Worm (Caenorhabditis elegans): ENCODE data around the gene fbxc-20.

Gene fbxc-20

DNA sequence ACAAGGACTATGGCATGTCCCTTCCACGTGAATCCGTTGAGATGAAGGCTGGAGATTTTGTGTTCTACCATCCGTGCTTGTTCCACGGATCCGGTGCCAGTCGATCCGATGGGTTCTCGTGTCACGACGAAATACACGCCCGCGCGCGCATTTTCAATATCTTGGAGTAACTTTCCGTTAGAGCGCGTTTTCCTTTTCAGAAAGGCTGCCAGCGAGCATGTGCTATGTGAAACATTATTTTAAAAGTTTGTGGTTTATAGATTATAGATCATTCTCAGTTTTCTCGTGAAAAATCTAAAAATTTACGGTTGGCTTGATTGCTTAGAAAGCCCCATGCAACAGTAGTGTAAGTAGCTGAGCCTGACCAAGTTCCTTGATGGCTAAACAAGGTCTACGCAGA lies at the start of gene fbxc-20:
Gene fbxc-20, plus strand, starts transcription at position 301 of the 400 bp plus-strand sequence.
- TF ChIP-seq nhr-20 (tag; optimal IDR thresholded peaks at IDR 0.05): no peak
- no peak for TF ChIP-seq pax-3 (tag; optimal IDR thresholded peaks at IDR 0.05)
- no peak for TF ChIP-seq ceh-8 (GFP tag; optimal IDR thresholded peaks at IDR 0.05)
- TF ChIP-seq F16B12.6 (tag; optimal IDR thresholded peaks at IDR 0.05): no peak
- TF ChIP-seq efl-3 (GFP tag; optimal IDR thresholded peaks at IDR 0.05): no peak
- no peak for TF ChIP-seq nhr-90 (tag; optimal IDR thresholded peaks at IDR 0.05; ENCODE audit: poor library complexity)
- no peak for TF ChIP-seq hlh-17 (GFP tag; optimal IDR thresholded peaks at IDR 0.05; ENCODE audit: borderline replicate concordance)
- no peak for TF ChIP-seq fkh-10 (GFP tag; optimal IDR thresholded peaks at IDR 0.05)
- no peak for TF ChIP-seq ceh-90 (tag; optimal IDR thresholded peaks at IDR 0.05)
- no peak for TF ChIP-seq dsc-1 (tag; optimal IDR thresholded peaks at IDR 0.05)
- no peak for TF ChIP-seq mdl-1 (tag; optimal IDR thresholded peaks at IDR 0.05)
- TF ChIP-seq sptf-1 (tag; optimal IDR thresholded peaks at IDR 0.05): no peak
- TF ChIP-seq snpc-4 (tag; optimal IDR thresholded peaks at IDR 0.05): no peak
- TF ChIP-seq rnt-1 (tag; optimal IDR thresholded peaks at IDR 0.05): no peak
- no peak for TF ChIP-seq zag-1 (tag; optimal IDR thresholded peaks at IDR 0.05)
- no peak for TF ChIP-seq C16A3.4 (tag; optimal IDR thresholded peaks at IDR 0.05)
- TF ChIP-seq lin-35 (GFP tag; optimal IDR thresholded peaks at IDR 0.05): no peak
- TF ChIP-seq fkh-4 (tag; optimal IDR thresholded peaks at IDR 0.05; ENCODE audit: borderline replicate concordance): no peak

DNA sequence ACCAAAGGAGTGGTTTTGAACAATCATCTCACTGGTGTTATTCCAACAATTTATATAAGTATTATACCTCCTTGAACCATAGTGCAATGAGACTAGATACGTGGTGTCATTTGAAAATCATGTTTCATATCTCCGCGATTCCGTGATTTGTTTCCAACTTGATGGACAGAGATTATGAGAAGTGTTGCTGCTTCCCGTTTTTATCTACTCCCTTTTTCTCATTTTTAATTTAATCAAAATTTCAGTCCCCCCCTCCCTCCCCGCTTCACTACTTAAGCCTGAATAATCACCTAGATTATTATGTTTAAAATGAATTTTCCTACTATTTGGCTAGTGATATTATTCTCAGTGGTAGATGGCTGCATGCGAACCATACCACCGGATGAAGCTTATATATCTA lies 46.8 kb upstream of the fbxc-20 start, which contains the start of gene F16G10.3:
Gene F16G10.3, plus strand, starts transcription at position 301 of the 400 bp plus-strand sequence.
- TF ChIP-seq efl-1 (optimal IDR thresholded peaks at IDR 0.05): no peak
- peak in 1 of 2 experiments; percentile 27 for TF ChIP-seq efl-1 (GFP tag; optimal IDR thresholded peaks at IDR 0.05 in 1 of 2)
- TF ChIP-seq xbp-1 (tag; optimal IDR thresholded peaks at IDR 0.05): no peak

DNA sequence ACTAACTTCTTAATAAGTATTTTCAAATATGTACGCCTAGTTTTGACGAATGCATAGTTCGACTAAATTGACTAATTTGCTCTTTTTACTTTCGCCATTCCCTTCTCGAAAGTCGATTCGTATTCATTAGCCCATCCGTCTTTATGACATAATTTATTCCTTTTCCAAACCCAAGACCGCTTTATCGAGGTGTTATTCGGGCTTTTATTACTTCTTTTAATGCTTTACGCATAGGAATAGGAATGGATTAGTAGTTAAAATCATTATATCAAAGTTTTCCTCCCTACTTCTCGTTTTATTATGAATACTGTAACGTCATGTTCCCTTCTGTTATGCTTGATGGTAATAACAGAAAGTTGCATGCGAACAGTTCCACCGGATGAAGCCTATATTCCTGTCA lies 44.0 kb upstream of the fbxc-20 start, which contains the start of gene F16G10.2:
Gene F16G10.2, plus strand, starts transcription at position 301 of the 400 bp plus-strand sequence.
- TF ChIP-seq lin-15B (tag; optimal IDR thresholded peaks at IDR 0.05) (no peak), aly-2 (tag; optimal IDR thresholded peaks at IDR 0.05) (no peak), xbp-1 (tag; optimal IDR thresholded peaks at IDR 0.05) (no peak), ztf-11 (tag; optimal IDR thresholded peaks at IDR 0.05) (no peak), vab-15 (tag; optimal IDR thresholded peaks at IDR 0.05) (no peak), sox-4 (tag; optimal IDR thresholded peaks at IDR 0.05) (no peak)

DNA sequence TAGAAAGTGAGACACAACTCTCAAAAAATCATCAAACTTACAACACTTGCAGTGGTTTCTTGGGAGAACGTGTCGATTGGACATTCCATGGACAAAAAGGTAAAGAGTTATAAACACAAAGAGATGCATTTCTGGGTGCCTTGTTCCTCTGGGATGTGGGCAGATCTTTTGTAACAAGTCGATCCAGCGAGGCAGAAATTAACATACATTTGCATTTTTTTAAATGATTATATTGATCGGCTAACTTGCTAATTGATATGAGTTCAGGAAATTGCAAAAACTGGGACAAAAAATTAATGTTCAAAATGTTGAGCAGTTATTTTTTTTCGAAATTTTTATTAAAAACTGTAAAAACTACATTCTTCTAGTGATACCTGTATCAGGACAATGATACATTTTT lies 41.2 kb upstream of the fbxc-20 start, which contains the start of gene F16G10.6:
Gene F16G10.6, minus strand, starts transcription at position 101 of the 400 bp plus-strand sequence.
- TF ChIP-seq nhr-11 (tag; optimal IDR thresholded peaks at IDR 0.05): no peak
- TF ChIP-seq ets-5 (GFP tag; IDR thresholded peaks at IDR 0.05): no peak

DNA sequence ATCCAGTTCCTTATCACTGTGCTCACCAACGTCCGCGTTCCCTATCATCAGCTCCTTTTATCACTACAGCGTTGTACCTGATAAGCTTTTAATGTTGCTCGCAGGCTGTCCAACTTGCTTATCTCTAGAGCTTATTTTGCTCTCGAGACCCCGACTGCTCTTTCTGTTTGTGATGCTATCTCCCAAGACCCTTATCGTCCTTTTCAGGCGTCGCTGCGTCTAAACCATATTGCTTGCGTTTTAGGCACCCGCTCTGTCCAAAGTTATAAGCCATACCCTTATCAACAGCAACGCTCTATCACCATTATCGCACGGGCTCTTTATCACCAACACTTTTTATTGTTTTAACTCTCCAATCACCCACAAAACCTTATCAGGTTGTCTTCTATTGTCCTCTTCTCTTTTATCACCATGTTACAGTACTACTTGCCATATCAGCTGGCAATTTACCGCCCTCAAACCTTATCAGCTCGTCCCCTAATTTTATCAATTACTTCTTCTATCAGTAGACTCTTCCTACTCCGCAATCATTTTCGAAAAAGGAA lies 40.4 kb upstream of the fbxc-20 start:
- TF ChIP-seq unc-86 (tag; optimal IDR thresholded peaks at IDR 0.05) (no peak), hlh-17 (GFP tag; optimal IDR thresholded peaks at IDR 0.05; ENCODE audit: borderline replicate concordance) (no peak), egl-27 (tag; optimal IDR thresholded peaks at IDR 0.05) (peak in 1 of 2 experiments; percentile 69), lin-14 (GFP tag; optimal IDR thresholded peaks at IDR 0.05) (peak; percentile 33), nhr-19 (GFP tag; conservative IDR thresholded peaks at IDR 0.05) (peak; percentile 19; the same call in 1 of the 2 replicates), tlp-1 (tag; optimal IDR thresholded peaks at IDR 0.05) (peak; percentile 60), ceh-88 (GFP tag; IDR thresholded peaks at IDR 0.05) (no peak), egl-13 (tag; optimal IDR thresholded peaks at IDR 0.05) (peak; percentile 94), nhr-237 (tag; optimal IDR thresholded peaks at IDR 0.05) (no peak), nhr-20 (tag; optimal IDR thresholded peaks at IDR 0.05) (peak; percentile 58), tbx-2 (tag; optimal IDR thresholded peaks at IDR 0.05) (peak; percentile 19), dpl-1 (GFP tag; optimal IDR thresholded peaks at IDR 0.05) (no peak), mdl-1 (tag; optimal IDR thresholded peaks at IDR 0.05) (peak in 1 of 2 experiments; percentile 8), hpl-2 (GFP tag; optimal IDR thresholded peaks at IDR 0.05) (peak; percentile 34), pqm-1 (tag; optimal IDR thresholded peaks at IDR 0.05) (peak; percentile 96), pag-3 (tag; optimal IDR thresholded peaks at IDR 0.05; ENCODE audit: borderline replicate concordance, insufficient read depth) (no peak), nhr-90 (tag; optimal IDR thresholded peaks at IDR 0.05; ENCODE audit: poor library complexity) (peak; percentile 59), efl-1 (optimal IDR thresholded peaks at IDR 0.05) (no peak), efl-1 (GFP tag; optimal IDR thresholded peaks at IDR 0.05 in 1 of 2) (peak in 1 of 2 experiments; percentile 80), lsy-2 (tag; optimal IDR thresholded peaks at IDR 0.05) (peak; percentile 46 to 85), C04F5.9 (tag; optimal IDR thresholded peaks at IDR 0.05) (no peak), snu-23 (GFP tag; optimal IDR thresholded peaks at IDR 0.05) (no peak)

All from whole organism, L1 larva.